Fruit fly (Drosophila melanogaster): ENCODE measurements around the gene sbm.

Gene sbm

DNA sequence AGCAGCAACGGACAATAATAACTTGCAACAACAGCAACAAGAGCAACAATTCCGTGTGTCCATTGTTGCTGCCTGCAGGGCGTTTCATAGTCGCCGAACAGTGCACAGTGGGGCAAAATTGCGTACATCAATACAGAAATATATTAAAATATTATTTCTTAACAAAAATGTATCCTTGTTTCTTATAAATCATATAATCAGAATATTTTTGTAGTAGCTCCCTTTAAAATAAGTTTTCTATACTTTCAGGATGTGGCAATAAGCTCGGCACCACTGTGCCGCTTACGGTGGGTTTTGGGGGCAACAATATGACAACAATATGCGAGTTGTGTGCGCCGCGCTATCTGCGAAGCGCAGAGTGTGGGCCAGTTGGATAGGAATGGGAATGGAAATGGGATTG is 9.9 kb upstream of the sbm start (continued):
- TF ChIP-seq Nf-YC (tag; optimal IDR thresholded peaks at IDR 0.05) (peak; percentile 24), ara (GFP tag; IDR thresholded peaks at IDR 0.05) (peak; percentile 93), crol (GFP tag; IDR thresholded peaks at IDR 0.05) (0 out of 2 replicates have a peak, but pooled peaks have one; percentile 21), CG11093 (GFP tag; IDR thresholded peaks at IDR 0.05) (peak; percentile 82), gfzf (GFP tag; optimal IDR thresholded peaks at IDR 0.05) (no peak), CG3838 (GFP tag; optimal IDR thresholded peaks at IDR 0.05) (no peak), GATAe (GFP tag; conservative IDR thresholded peaks at IDR 0.05) (no peak), nmo (GFP tag; optimal IDR thresholded peaks at IDR 0.05) (peak; percentile 90), CG7928 (GFP tag; optimal IDR thresholded peaks at IDR 0.05) (peak; percentile 0), CG7963 (GFP tag; IDR thresholded peaks at IDR 0.05; ENCODE audit: partially characterized antibody) (no peak), ase (GFP tag; IDR thresholded peaks at IDR 0.05) (peak; percentile 82), CG2129 (GFP tag; IDR thresholded peaks at IDR 0.05; ENCODE audit: partially characterized antibody) (no peak), nom (GFP tag; optimal IDR thresholded peaks at IDR 0.05) (peak; percentile 71), hkb (optimal IDR thresholded peaks at IDR 0.05) (no peak), hkb (GFP tag; IDR thresholded peaks at IDR 0.05) (peak; percentile 88), peb (GFP tag; IDR thresholded peaks at IDR 0.05) (peak; percentile 78), Fer2 (tag; optimal IDR thresholded peaks at IDR 0.05) (no peak), zen2 (GFP tag; IDR thresholded peaks at IDR 0.05; ENCODE audit: partially characterized antibody) (no peak), croc (GFP tag; conservative IDR thresholded peaks at IDR 0.05) (peak; percentile 86), CG4424 (GFP tag; optimal IDR thresholded peaks at IDR 0.05) (peak; percentile 81), CG4854 (GFP tag; optimal IDR thresholded peaks at IDR 0.05) (no peak), Dip2 (GFP tag; IDR thresholded peaks at IDR 0.05) (no peak), caup (GFP tag; optimal IDR thresholded peaks at IDR 0.05; ENCODE audit: severe bottlenecking) (peak; percentile 53), Hand (GFP tag; optimal IDR thresholded peaks at IDR 0.05) (no peak), CG8089 (GFP tag; optimal IDR thresholded peaks at IDR 0.05) (no peak), tgo (GFP tag; IDR thresholded peaks at IDR 0.05) (peak; percentile 85), usp (GFP tag; optimal IDR thresholded peaks at IDR 0.05) (no peak), Mrtf (GFP tag; IDR thresholded peaks at IDR 0.05) (peak; percentile 74), CG15479 (GFP tag; optimal IDR thresholded peaks at IDR 0.05) (no peak), fru (optimal IDR thresholded peaks at IDR 0.05) (no peak), H15 (GFP tag; IDR thresholded peaks at IDR 0.05) (peak; percentile 83), NFAT (GFP tag; IDR thresholded peaks at IDR 0.05) (no peak), Awh (GFP tag; IDR thresholded peaks at IDR 0.05) (peak; percentile 89), Hmr (GFP tag; optimal IDR thresholded peaks at IDR 0.05) (peak; percentile 45), br (optimal IDR thresholded peaks at IDR 0.05) (no peak), CG1603 (tag; optimal IDR thresholded peaks at IDR 0.05) (peak; percentile 61), CG10267 (tag; optimal IDR thresholded peaks at IDR 0.05) (peak; percentile 78), z (GFP tag; IDR thresholded peaks at IDR 0.05) (0 out of 3 replicates have a peak, but pooled peaks have one; percentile 30), bowl (GFP tag; IDR thresholded peaks at IDR 0.05) (peak; percentile 58; the same call in 1 of the 2 replicates), cas (GFP tag; IDR thresholded peaks at IDR 0.05) (no peak), slp2 (GFP tag; optimal IDR thresholded peaks at IDR 0.05) (peak; percentile 6), CG8924 (tag; optimal IDR thresholded peaks at IDR 0.05) (peak; percentile 82), Mes4 (GFP tag; optimal IDR thresholded peaks at IDR 0.05) (no peak), Fer1 (GFP tag; optimal IDR thresholded peaks at IDR 0.05) (peak; percentile 79), corto (GFP tag; optimal IDR thresholded peaks at IDR 0.05) (no peak), lmd (GFP tag; IDR thresholded peaks at IDR 0.05) (peak; percentile 84), seq (GFP tag; IDR thresholded peaks at IDR 0.05) (0 out of 2 replicates have a peak, but pooled peaks have one; percentile 21), CG32532 (GFP tag; IDR thresholded peaks at IDR 0.05) (peak; percentile 68), ranshi (GFP tag; IDR thresholded peaks at IDR 0.05) (peak; percentile 80), CG1832 (GFP tag; optimal IDR thresholded peaks at IDR 0.05) (no peak), cwo (GFP tag; optimal IDR thresholded peaks at IDR 0.05) (peak; percentile 22), CG10979 (tag; optimal IDR thresholded peaks at IDR 0.05) (peak; percentile 88)
